Fruit fly (Drosophila melanogaster) whole organism, embryonic: Measurements from ENCODE around the gene Prx5.

Source experiments
- BEAF-32 ChIP-seq: fragments of 200-800 bp; sonication (Bioruptor generic); optimal IDR thresholded peaks from 3 replicates; lab custom pipeline; 2017; ENCODE audit warnings: missing biosample characterization, missing genetic modification characterization, mild to moderate bottlenecking, moderate library complexity, missing genetic modification reagents
- CG16813 ChIP-seq: fragments of 200-800 bp; sonication (Bioruptor generic); IDR thresholded peaks from 3 replicates; pipeline ENCODE4 v1.3.6; 2022; ENCODE audit warnings: missing biosample characterization, missing genetic modification characterization; ENCODE audit not compliant: partially characterized antibody
- CG18619 ChIP-seq: fragments of 200-800 bp; sonication (Bioruptor generic); optimal IDR thresholded peaks from 3 replicates; lab custom pipeline; 2017; ENCODE audit warnings: missing biosample characterization, mild to moderate bottlenecking, missing genetic modification characterization
- CG2712 ChIP-seq: fragments of 200-800 bp; optimal IDR thresholded peaks from 3 replicates; lab custom pipeline; 2019; ENCODE audit warnings: missing biosample characterization, mild to moderate bottlenecking, missing genetic modification characterization, moderate library complexity
- CG30431 ChIP-seq: fragments of 200-800 bp; sonication (Bioruptor generic); optimal IDR thresholded peaks from 2 replicates; lab custom pipeline; 2017; ENCODE audit warnings: missing biosample characterization, missing genetic modification characterization
- CG31388 ChIP-seq: fragments of 200-800 bp; sonication (Bioruptor generic); optimal IDR thresholded peaks from 2 replicates; lab custom pipeline; 2016; ENCODE audit warnings: missing biosample characterization, missing genetic modification characterization
- CG34376 ChIP-seq: fragments of 200-800 bp; sonication (Bioruptor generic); optimal IDR thresholded peaks from 2 replicates; lab custom pipeline; 2018; ENCODE audit warnings: missing biosample characterization, mild to moderate bottlenecking, missing genetic modification characterization
- CG4282 ChIP-seq: fragments of 200-800 bp; sonication (Bioruptor generic); optimal IDR thresholded peaks from 2 replicates; lab custom pipeline; 2016; ENCODE audit warnings: missing biosample characterization, missing genetic modification characterization
- CG4404 ChIP-seq: fragments of 200-800 bp; sonication (Bioruptor generic); IDR thresholded peaks from 2 replicates; pipeline ENCODE4 v1.3.6; 2022; ENCODE audit warnings: missing biosample characterization, missing genetic modification characterization
- CG4424 ChIP-seq: fragments of 200-800 bp; sonication (Bioruptor generic); optimal IDR thresholded peaks from 3 replicates; lab custom pipeline; 2016; ENCODE audit warnings: missing biosample characterization, missing genetic modification characterization
- CG4617 ChIP-seq: fragments of 200-800 bp; sonication (Bioruptor generic); optimal IDR thresholded peaks from 3 replicates; lab custom pipeline; 2016; ENCODE audit warnings: missing biosample characterization, missing genetic modification characterization, borderline replicate concordance
- CG5245 ChIP-seq: fragments of 200-800 bp; sonication (Bioruptor generic); optimal IDR thresholded peaks from 3 replicates; lab custom pipeline; 2016; ENCODE audit warnings: missing biosample characterization, missing genetic modification characterization
- CG6813 ChIP-seq: fragments of 200-800 bp; sonication (Bioruptor generic); optimal IDR thresholded peaks from 2 replicates; lab custom pipeline; 2017; ENCODE audit warnings: missing biosample characterization, missing genetic modification characterization, mild to moderate bottlenecking, moderate library complexity, missing genetic modification reagents
- CG6854 ChIP-seq: fragments of 200-800 bp; sonication (Bioruptor generic); optimal IDR thresholded peaks from 3 replicates; lab custom pipeline; 2017; ENCODE audit warnings: missing biosample characterization, mild to moderate bottlenecking, missing genetic modification characterization
- CG7786 ChIP-seq: fragments of 200-800 bp; sonication (Bioruptor generic); optimal IDR thresholded peaks from 2 replicates; lab custom pipeline; 2016; ENCODE audit warnings: missing biosample characterization, missing genetic modification characterization
- CG8089 ChIP-seq: fragments of 200-800 bp; sonication (Bioruptor generic); optimal IDR thresholded peaks from 3 replicates; lab custom pipeline; 2016; ENCODE audit warnings: missing biosample characterization, missing genetic modification characterization
- CG8478 ChIP-seq: fragments of >200 bp; optimal IDR thresholded peaks from 2 replicates; lab custom pipeline; 2018
- Deaf1 ChIP-seq: fragments of 200-800 bp; optimal IDR thresholded peaks from 3 replicates; lab custom pipeline; 2019; ENCODE audit warnings: missing biosample characterization, mild to moderate bottlenecking, missing genetic modification characterization, moderate library complexity
- Dip2 ChIP-seq: fragments of 200-800 bp; sonication (Bioruptor generic); IDR thresholded peaks from 2 replicates; pipeline ENCODE4 v1.3.6; 2022; ENCODE audit warnings: missing biosample characterization, missing genetic modification characterization
- Doc3 ChIP-seq: fragments of 200-800 bp; sonication (Bioruptor generic); IDR thresholded peaks from 3 replicates; pipeline ENCODE4 v1.3.6; 2022; ENCODE audit warnings: missing biosample characterization, missing genetic modification characterization; ENCODE audit not compliant: partially characterized antibody
- ERR ChIP-seq: fragments of 200-800 bp; sonication (Bioruptor generic); optimal IDR thresholded peaks from 2 replicates; lab custom pipeline; 2016; ENCODE audit warnings: missing biosample characterization, missing genetic modification characterization
- Fer1 ChIP-seq: fragments of 200-800 bp; sonication (Bioruptor generic); optimal IDR thresholded peaks from 2 replicates; lab custom pipeline; 2017; ENCODE audit warnings: missing biosample characterization, mild to moderate bottlenecking, missing genetic modification characterization
- Fer3 ChIP-seq: fragments of 200-800 bp; sonication (Bioruptor generic); optimal IDR thresholded peaks from 2 replicates; lab custom pipeline; 2018; ENCODE audit warnings: missing biosample characterization, mild to moderate bottlenecking, missing genetic modification characterization, moderate library complexity
- GATAe ChIP-seq: fragments of 200-800 bp; sonication (Bioruptor generic); conservative IDR thresholded peaks from 2 replicates; pipeline ENCODE4 v1.3.6; 2022; ENCODE audit warnings: missing biosample characterization, missing genetic modification characterization
- HLHmδ ChIP-seq: fragments of 200-800 bp; sonication (Bioruptor generic); optimal IDR thresholded peaks from 2 replicates; lab custom pipeline; 2018; ENCODE audit warnings: missing biosample characterization, mild to moderate bottlenecking, missing genetic modification characterization, moderate library complexity
- Hand ChIP-seq: fragments of 200-800 bp; sonication (Bioruptor generic); optimal IDR thresholded peaks from 2 replicates; lab custom pipeline; 2017; ENCODE audit warnings: mild to moderate bottlenecking, missing biosample characterization, missing genetic modification reagents, missing genetic modification characterization
- Hey ChIP-seq: fragments of 200-800 bp; sonication (Bioruptor generic); optimal IDR thresholded peaks from 3 replicates; lab custom pipeline; 2018; ENCODE audit warnings: missing biosample characterization, mild to moderate bottlenecking, missing genetic modification characterization
- HmgZ ChIP-seq: fragments of 200-800 bp; sonication (Bioruptor generic); optimal IDR thresholded peaks from 2 replicates; lab custom pipeline; 2018; ENCODE audit warnings: missing biosample characterization, mild to moderate bottlenecking, missing genetic modification characterization
- Hr78 ChIP-seq, 2 experiments: fragments of 200-800 bp in 1 of 2; fragments of >200 bp in 1 of 2; sonication (Bioruptor generic) in 1 of 2; optimal IDR thresholded peaks; 2 replicates each; lab custom pipeline; 2017 to 2019; ENCODE audit warnings: missing biosample characterization in 2 of 2, missing genetic modification characterization in 2 of 2, mild to moderate bottlenecking in 1 of 2, moderate library complexity in 1 of 2
- Hsf ChIP-seq: fragments of 200-800 bp; sonication (Bioruptor generic); optimal IDR thresholded peaks from 3 replicates; lab custom pipeline; 2016; ENCODE audit warnings: missing biosample characterization, missing genetic modification characterization
- Med ChIP-seq: fragments of 200-800 bp; sonication (Bioruptor generic); peaks from one replicate; lab custom pipeline; 2016; ENCODE audit warnings: missing biosample characterization, missing genetic modification characterization, mild to moderate bottlenecking, inconsistent platforms, moderate library complexity
- NC2β ChIP-seq: fragments of 200-800 bp; sonication (Bioruptor generic); optimal IDR thresholded peaks from 2 replicates; lab custom pipeline; 2016; ENCODE audit warnings: missing biosample characterization, missing genetic modification characterization
- NFAT ChIP-seq: fragments of 200-800 bp; sonication (Bioruptor generic); IDR thresholded peaks from 2 replicates; pipeline ENCODE4 v1.3.6; 2022; ENCODE audit warnings: missing biosample characterization, missing genetic modification characterization
- PHDP ChIP-seq: fragments of 200-800 bp; sonication (Bioruptor generic); optimal IDR thresholded peaks from 3 replicates; lab custom pipeline; 2018; ENCODE audit warnings: missing biosample characterization, mild to moderate bottlenecking, missing genetic modification characterization, moderate library complexity
- Usf ChIP-seq: fragments of 200-800 bp; sonication (Bioruptor generic); optimal IDR thresholded peaks from 2 replicates; lab custom pipeline; 2017; ENCODE audit warnings: missing genotype, missing biosample characterization, missing genetic modification characterization
- YL-1 ChIP-seq: fragments of 200-800 bp; sonication (Bioruptor generic); optimal IDR thresholded peaks from 3 replicates; lab custom pipeline; 2017; ENCODE audit warnings: missing biosample characterization, mild to moderate bottlenecking, missing genetic modification characterization
- ase ChIP-seq: fragments of 200-800 bp; sonication (Bioruptor generic); IDR thresholded peaks from 3 replicates; pipeline ENCODE4 v1.3.6; 2022; ENCODE audit warnings: missing biosample characterization, missing genetic modification characterization
- cas ChIP-seq: fragments of 200-800 bp; sonication (Bioruptor generic); IDR thresholded peaks from 2 replicates; pipeline ENCODE4 v1.3.6; 2022; ENCODE audit warnings: missing biosample characterization, missing genetic modification characterization
- dan ChIP-seq: fragments of 200-800 bp; sonication (Bioruptor generic); IDR thresholded peaks from 2 replicates; pipeline ENCODE4 v1.3.6; 2022; ENCODE audit warnings: missing biosample characterization, missing genetic modification characterization
- dm ChIP-seq: fragments of 200-800 bp; sonication (Bioruptor generic); optimal IDR thresholded peaks from 3 replicates; lab custom pipeline; 2016; ENCODE audit warnings: missing biosample characterization, missing genetic modification characterization
- dmrt99B ChIP-seq: fragments of 200-800 bp; sonication (Bioruptor generic); optimal IDR thresholded peaks from 2 replicates; lab custom pipeline; 2018; ENCODE audit warnings: missing biosample characterization, mild to moderate bottlenecking, missing genetic modification characterization, moderate library complexity
- gro ChIP-seq: fragments of 200-800 bp; sonication (Bioruptor generic); optimal IDR thresholded peaks from 2 replicates; lab custom pipeline; 2016; ENCODE audit warnings: missing biosample characterization, missing genetic modification characterization
- ken ChIP-seq: fragments of 200-800 bp; sonication (Bioruptor generic); IDR thresholded peaks from 3 replicates; pipeline ENCODE4 v1.3.6; 2022; ENCODE audit warnings: missing biosample characterization, missing genetic modification characterization
- lbe ChIP-seq: fragments of 200-800 bp; sonication (Bioruptor generic); optimal IDR thresholded peaks from 2 replicates; lab custom pipeline; 2016; ENCODE audit warnings: missing biosample characterization, mild to moderate bottlenecking, missing genetic modification characterization
- maf-S ChIP-seq: fragments of 200-800 bp; sonication (Bioruptor generic); optimal IDR thresholded peaks from 2 replicates; lab custom pipeline; 2016; ENCODE audit warnings: missing biosample characterization, missing genetic modification characterization
- phol ChIP-seq: fragments of 200-800 bp; sonication (Bioruptor generic); optimal IDR thresholded peaks from 3 replicates; lab custom pipeline; 2018; ENCODE audit warnings: missing biosample characterization, mild to moderate bottlenecking, missing genetic modification characterization, moderate library complexity
- pros ChIP-seq: fragments of 200-800 bp; sonication (Bioruptor generic); optimal IDR thresholded peaks from 3 replicates; lab custom pipeline; 2019; ENCODE audit warnings: missing biosample characterization, mild to moderate bottlenecking, missing genetic modification characterization, moderate library complexity
- pum ChIP-seq: fragments of 200-800 bp; sonication (Bioruptor generic); optimal IDR thresholded peaks from 2 replicates; lab custom pipeline; 2016; ENCODE audit warnings: missing biosample characterization, missing genetic modification characterization
- sna ChIP-seq: fragments of 200-800 bp; sonication (Bioruptor generic); IDR thresholded peaks from 2 replicates; pipeline ENCODE4 v1.3.6; 2022; ENCODE audit warnings: missing biosample characterization, missing genetic modification characterization; ENCODE audit not compliant: partially characterized antibody

The Prx5 gene

dm6 chr3R:18196991-18197801 lies 30.1 kb upstream of the Prx5 start (continued):
- TF ChIP-seq HmgZ (tag; lab: Kevin White, UChicago) (peak; percentile 17), CG8478 (lab: Kevin White, UChicago) (peak; percentile 29), CG2712 (tag; lab: Kevin White, UChicago) (peak; percentile 57), CG4404 (GFP tag; lab: Robert Waterston, UW) (no peak), Doc3 (no peak), CG4282 (GFP tag; lab: Kevin White, UChicago) (no peak), PHDP (peak; percentile 58), Hey (tag; lab: Kevin White, UChicago) (no peak), Hand (peak; percentile 8), Fer1 (GFP tag; lab: Kevin White, UChicago) (no peak), CG4424 (GFP tag; lab: Kevin White, UChicago) (peak; percentile 60), dmrt99B (tag; lab: Kevin White, UChicago) (peak; percentile 74), CG18619 (GFP tag; lab: Kevin White, UChicago) (peak; percentile 75), pros (GFP tag; lab: Kevin White, UChicago) (peak; percentile 76), HLHmδ (GFP tag; lab: Kevin White, UChicago) (peak; percentile 37), gro (GFP tag; lab: Kevin White, UChicago) (no peak), GATAe (GFP tag; lab: Robert Waterston, UW) (no peak), Hsf (GFP tag; lab: Kevin White, UChicago) (peak; percentile 70), dm (GFP tag; lab: Kevin White, UChicago) (no peak), CG6854 (GFP tag; lab: Kevin White, UChicago) (peak; percentile 41), CG4617 (no peak), Dip2 (no peak), Med (peak; percentile 87), phol (peak; percentile 60), CG5245 (GFP tag; lab: Kevin White, UChicago) (no peak), dan (GFP tag; lab: Robert Waterston, UW) (no peak), Usf (peak; percentile 45), pum (GFP tag; lab: Kevin White, UChicago) (peak; percentile 41), ken (GFP tag; lab: Robert Waterston, UW) (no peak), CG7786 (peak; percentile 26), CG34376 (peak; percentile 14), NFAT (GFP tag; lab: Robert Waterston, UW) (no peak), cas (GFP tag; lab: Robert Waterston, UW) (no peak), Fer3 (tag; lab: Kevin White, UChicago) (peak; percentile 35), lbe (GFP tag; lab: Kevin White, UChicago) (peak; percentile 86), CG16813 (GFP tag; lab: Robert Waterston, UW) (no peak), CG6813 (no peak), ERR (GFP tag; lab: Kevin White, UChicago) (no peak), sna (GFP tag; lab: Robert Waterston, UW) (no peak), YL-1 (GFP tag; lab: Kevin White, UChicago) (peak; percentile 31), NC2β (no peak), Hr78 (GFP tag; optimal IDR thresholded peaks at IDR 0.05; lab: Kevin White, UChicago) (peak in 1 of 2 experiments; percentile 10), CG8089 (no peak), ase (GFP tag; lab: Robert Waterston, UW) (no peak), maf-S (GFP tag; lab: Kevin White, UChicago) (no peak), CG31388 (no peak), CG30431 (GFP tag; lab: Kevin White, UChicago) (peak; percentile 17), Deaf1 (tag; lab: Kevin White, UChicago) (peak; percentile 58), BEAF-32 (GFP tag; lab: Kevin White, UChicago) (peak; percentile 1)
